Fruit fly (Drosophila melanogaster) whole organism, embryonic: ENCODE results near the gene CG33521.

Experiments used
- Fer1 ChIP-seq: fragments of 200-800 bp; sonication (Bioruptor generic); optimal IDR thresholded peaks from 2 replicates; lab custom pipeline; 2017; ENCODE audit warnings: missing biosample characterization, mild to moderate bottlenecking, missing genetic modification characterization
- otp ChIP-seq: fragments of 200-800 bp; sonication (Bioruptor generic); IDR thresholded peaks from 3 replicates; pipeline ENCODE4, ENCODE4 v1.3.6; 2022; ENCODE audit warnings: missing biosample characterization, missing genetic modification characterization
- sens-2 ChIP-seq: fragments of 200-800 bp; sonication (Bioruptor generic); IDR thresholded peaks from 2 replicates; pipeline ENCODE4 v1.3.6; 2022; ENCODE audit warnings: missing biosample characterization, missing genetic modification characterization

DNA sequence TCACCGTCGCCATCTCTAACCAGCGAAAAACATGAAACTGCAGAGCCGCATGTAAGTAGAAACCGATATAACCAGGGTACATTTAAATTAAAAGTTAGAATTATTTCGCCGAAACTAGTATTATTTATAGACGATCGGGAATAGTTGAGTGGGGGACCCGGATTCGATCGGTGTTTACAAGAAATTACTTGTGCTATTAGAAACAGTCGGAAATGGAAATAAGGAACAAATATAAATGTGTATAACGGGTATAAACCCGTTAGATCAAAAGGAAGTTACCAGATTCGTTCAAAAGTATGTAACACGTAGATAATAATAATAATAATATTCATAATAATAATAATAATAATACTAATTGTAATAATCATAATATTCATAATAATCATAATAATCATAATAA lies 49.2 kb downstream of the CG33521 start:
- TF ChIP-seq otp (no peak), Fer1 (GFP tag; lab: Kevin White, UChicago) (no peak), sens-2 (no peak)
